Fruit fly (Drosophila melanogaster) whole organism: ENCODE data around the gene RasGAP1.

ENCODE experiments used
- CG8478 ChIP-seq: fragments of >200 bp; optimal IDR thresholded peaks from 2 replicates; lab custom pipeline; 2018; ENCODE audit warnings: inconsistent platforms
- Dll ChIP-seq: fragments of >200 bp; optimal IDR thresholded peaks from 2 replicates; lab custom pipeline; 2017
- EcR ChIP-seq, 2 experiments: fragments of >200 bp; optimal IDR thresholded peaks; 2 replicates each; lab custom pipeline; 2017; ENCODE audit warnings: missing biosample characterization in 2 of 2, missing genetic modification characterization in 2 of 2, missing genetic modification reagents in 2 of 2
- pan ChIP-seq: fragments of >200 bp; optimal IDR thresholded peaks from 2 replicates; lab custom pipeline; 2017
- psq ChIP-seq: fragments of >200 bp; optimal IDR thresholded peaks from 2 replicates; lab custom pipeline; 2017
- usp ChIP-seq: fragments of >200 bp; optimal IDR thresholded peaks from 2 replicates; lab custom pipeline; 2017; ENCODE audit warnings: missing biosample characterization, missing genetic modification characterization, mixed read lengths

Gene RasGAP1

dm6 chr3L:9864275-9865052, 9.4 kb upstream of the RasGAP1 start, which contains the start of the genes iPLA2-VIA and Ciz1:
Gene iPLA2-VIA (minus strand): TSS chr3L:9864349.
Gene Ciz1 (plus strand): TSS chr3L:9864639.
- no peak for TF ChIP-seq psq (lab: Kevin White, UChicago)
- TF ChIP-seq Dll (lab: Kevin White, UChicago): no peak
- TF ChIP-seq pan (lab: Kevin White, UChicago): no peak
- no peak for TF ChIP-seq EcR (GFP tag; optimal IDR thresholded peaks at IDR 0.05; lab: Kevin White, UChicago)
- no peak for TF ChIP-seq CG8478 (lab: Kevin White, UChicago)
- TF ChIP-seq usp (GFP tag; lab: Kevin White, UChicago): no peak

- TF ChIP-seq usp (GFP tag; lab: Kevin White, UChicago): no peak
- TF ChIP-seq CG8478 (lab: Kevin White, UChicago): no peak
- no peak for TF ChIP-seq EcR (GFP tag; optimal IDR thresholded peaks at IDR 0.05; lab: Kevin White, UChicago)
- TF ChIP-seq Dll (lab: Kevin White, UChicago): no peak
- TF ChIP-seq pan (lab: Kevin White, UChicago): no peak
- no peak for TF ChIP-seq psq (lab: Kevin White, UChicago)
Observed at dm6 chr3L:9863656-9864055, 8.6 kb upstream of the RasGAP1 start.

- TF ChIP-seq pan (lab: Kevin White, UChicago) (no peak), EcR (GFP tag; optimal IDR thresholded peaks at IDR 0.05; lab: Kevin White, UChicago) (no peak), usp (GFP tag; lab: Kevin White, UChicago) (no peak), Dll (lab: Kevin White, UChicago) (no peak), CG8478 (lab: Kevin White, UChicago) (no peak), psq (lab: Kevin White, UChicago) (no peak)
Observed at dm6 chr3L:9859624-9860023, 4.5 kb upstream of the RasGAP1 start, which contains the start of gene CG10809. Gene CG10809 (minus strand): TSS chr3L:9859889.

- TF ChIP-seq CG8478 (lab: Kevin White, UChicago) (no peak), Dll (lab: Kevin White, UChicago) (no peak), EcR (GFP tag; optimal IDR thresholded peaks at IDR 0.05; lab: Kevin White, UChicago) (no peak), pan (lab: Kevin White, UChicago) (no peak), usp (GFP tag; lab: Kevin White, UChicago) (no peak), psq (lab: Kevin White, UChicago) (no peak)
Observed at dm6 chr3L:9856430-9857218, 1.5 kb upstream of the RasGAP1 start.

DNA sequence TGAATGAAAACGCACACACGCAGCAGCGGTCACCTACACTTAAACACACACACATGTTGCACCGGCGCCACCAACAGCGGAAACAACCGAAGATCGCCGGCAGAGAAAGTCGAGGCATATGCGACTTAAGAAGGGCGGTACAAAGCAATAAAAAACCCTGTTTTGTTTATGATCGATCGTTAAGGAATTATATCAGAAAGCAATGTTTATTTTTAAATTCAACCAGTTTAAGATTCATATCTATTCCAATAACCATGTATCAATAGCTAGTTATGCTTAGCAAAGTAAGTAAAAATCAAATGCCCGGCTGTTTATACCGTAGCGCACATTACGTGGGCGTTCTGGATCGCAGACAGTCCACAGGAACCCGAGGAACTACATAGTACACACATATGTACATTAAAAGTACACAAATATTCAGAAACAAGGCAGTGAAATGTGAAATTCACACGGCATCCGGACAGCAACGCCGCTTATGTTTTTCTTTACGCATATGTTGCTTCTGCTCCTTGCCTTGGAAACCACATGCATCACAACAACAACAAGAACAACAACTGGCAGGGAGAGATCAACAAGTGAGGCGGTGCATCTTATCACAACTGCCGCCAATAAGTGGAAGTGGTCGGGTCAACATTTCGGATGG, 820 bp upstream of the RasGAP1 start:
- TF ChIP-seq Dll (lab: Kevin White, UChicago) (no peak), CG8478 (lab: Kevin White, UChicago) (no peak), pan (lab: Kevin White, UChicago) (no peak)

DNA sequence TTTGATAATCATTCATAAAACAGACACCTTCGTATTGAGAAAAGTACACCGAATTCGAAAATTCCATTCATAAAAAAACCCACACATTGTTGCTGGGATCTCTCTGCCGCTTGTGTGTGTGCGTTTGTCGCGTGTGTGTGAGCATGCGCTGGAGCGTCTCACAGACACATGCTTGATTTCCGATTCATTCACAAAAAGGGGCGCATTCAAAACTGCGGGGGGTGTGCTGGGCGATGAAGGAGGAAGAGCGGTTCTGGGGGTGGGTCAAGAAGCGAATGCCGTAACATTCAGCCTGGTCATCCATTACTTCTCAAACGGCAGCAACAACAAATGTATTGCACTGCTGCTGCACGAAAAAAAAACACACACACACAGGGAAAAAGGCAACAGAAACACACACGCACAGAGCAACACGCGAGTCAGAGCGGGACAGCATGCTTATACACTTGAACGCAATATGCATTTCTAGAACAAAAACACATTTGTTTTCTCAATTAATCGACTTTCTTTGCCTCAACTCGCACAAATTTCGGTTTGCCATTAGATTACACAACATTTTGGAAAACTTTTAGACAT, 1.1 kb downstream of the RasGAP1 start:
- no peak for TF ChIP-seq Dll (lab: Kevin White, UChicago)
- no peak for TF ChIP-seq EcR (GFP tag; optimal IDR thresholded peaks at IDR 0.05; lab: Kevin White, UChicago)
- peak; percentile 63 for TF ChIP-seq CG8478 (lab: Kevin White, UChicago)
- no peak for TF ChIP-seq pan (lab: Kevin White, UChicago)
- TF ChIP-seq usp (GFP tag; lab: Kevin White, UChicago): no peak
- TF ChIP-seq psq (lab: Kevin White, UChicago): no peak

- no peak for TF ChIP-seq pan (lab: Kevin White, UChicago)
- TF ChIP-seq CG8478 (lab: Kevin White, UChicago): no peak
- TF ChIP-seq Dll (lab: Kevin White, UChicago): no peak
- TF ChIP-seq psq (lab: Kevin White, UChicago): no peak
- no peak for TF ChIP-seq usp (GFP tag; lab: Kevin White, UChicago)
- TF ChIP-seq EcR (GFP tag; optimal IDR thresholded peaks at IDR 0.05; lab: Kevin White, UChicago): no peak
Observed at dm6 chr3L:9853140-9853746, 1.8 kb downstream of the RasGAP1 start.

- TF ChIP-seq usp (GFP tag; lab: Kevin White, UChicago): no peak
- no peak for TF ChIP-seq Dll (lab: Kevin White, UChicago)
- no peak for TF ChIP-seq EcR (GFP tag; optimal IDR thresholded peaks at IDR 0.05; lab: Kevin White, UChicago)
Observed at dm6 chr3L:9851000-9851671, 3.9 kb downstream of the RasGAP1 start.

- TF ChIP-seq Dll (lab: Kevin White, UChicago): no peak
Observed at dm6 chr3L:9850114-9850513, 5.0 kb downstream of the RasGAP1 start.

DNA sequence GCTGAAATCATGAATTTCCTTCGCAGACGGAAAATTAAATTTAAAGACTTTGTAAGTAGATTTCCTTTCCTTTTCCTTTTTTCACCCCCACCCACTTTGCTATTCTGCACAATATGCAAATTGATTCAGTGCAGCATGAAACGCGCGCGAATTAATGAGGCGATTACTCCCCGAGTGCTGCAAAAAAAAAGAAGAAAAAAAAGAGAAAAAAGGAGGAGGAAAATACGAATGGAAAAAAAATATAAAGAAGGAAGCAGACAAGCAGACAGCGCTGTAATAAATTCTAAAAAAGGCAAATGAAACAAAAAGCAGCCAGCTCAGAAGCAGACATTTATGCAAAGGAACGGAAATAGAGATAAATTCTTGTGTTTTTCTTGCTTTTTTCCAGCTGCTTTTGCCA, 6.3 kb downstream of the RasGAP1 start:
- no peak for TF ChIP-seq psq (lab: Kevin White, UChicago)
- no peak for TF ChIP-seq pan (lab: Kevin White, UChicago)
- TF ChIP-seq usp (GFP tag; lab: Kevin White, UChicago): no peak
- no peak for TF ChIP-seq CG8478 (lab: Kevin White, UChicago)
- TF ChIP-seq Dll (lab: Kevin White, UChicago): no peak
- TF ChIP-seq EcR (GFP tag; optimal IDR thresholded peaks at IDR 0.05; lab: Kevin White, UChicago): no peak
